Worm (Caenorhabditis elegans) whole organism, L2 larva: Measurements from ENCODE around the gene F48G7.13.
A peak's percentile ranks its signal among the peaks of the same experiment; 100 is the strongest.

Experiments
- C34F6.9 ChIP-seq: fragments of 150-350 bp; optimal IDR thresholded peaks from 2 replicates; lab custom pipeline; 2014; ENCODE audit warnings: missing biosample characterization, missing genetic modification characterization
- F13H6.1 ChIP-seq: sonication (generic microtip); optimal IDR thresholded peaks from 2 replicates; lab custom pipeline; 2016; ENCODE audit warnings: missing genetic modification characterization, missing compliant biosample characterization
- R02D3.7 ChIP-seq: fragments of 150-350 bp; optimal IDR thresholded peaks from 2 replicates; lab custom pipeline; 2014; ENCODE audit warnings: missing biosample characterization, missing genetic modification characterization
- Y55F3AM.14 ChIP-seq: fragments of 200-800 bp; sonication (Bioruptor generic); optimal IDR thresholded peaks from 2 replicates; lab custom pipeline; 2018; ENCODE audit warnings: mild to moderate bottlenecking, missing genetic modification characterization, missing compliant biosample characterization
- ZK546.5 ChIP-seq: sonication (generic microtip); optimal IDR thresholded peaks from 2 replicates; lab custom pipeline; 2017; ENCODE audit warnings: missing biosample characterization, missing genetic modification characterization
- alr-1 ChIP-seq: fragments of 150-350 bp; optimal IDR thresholded peaks from 2 replicates; lab custom pipeline; 2014; ENCODE audit warnings: missing biosample characterization, missing genetic modification characterization
- ama-1 ChIP-seq: fragments of 150-350 bp; optimal IDR thresholded peaks from 2 replicates; lab custom pipeline; 2018; ENCODE audit warnings: inconsistent platforms
- blmp-1 ChIP-seq: sonication (generic microtip); optimal IDR thresholded peaks from 2 replicates; lab custom pipeline; 2017; ENCODE audit warnings: missing genetic modification characterization, mild to moderate bottlenecking, missing compliant biosample characterization, antibody characterized with exemption, moderate library complexity; ENCODE audit not compliant: insufficient read depth
- ceh-16 ChIP-seq: fragments of 150-350 bp; optimal IDR thresholded peaks from 2 replicates; lab custom pipeline; 2014; ENCODE audit warnings: missing biosample characterization, missing genetic modification characterization
- crh-2 ChIP-seq: sonication (generic microtip); optimal IDR thresholded peaks from 2 replicates; lab custom pipeline; 2017; ENCODE audit warnings: missing biosample characterization, missing genetic modification characterization
- dmd-4 ChIP-seq: sonication (generic microtip); optimal IDR thresholded peaks from 2 replicates; lab custom pipeline; 2017; ENCODE audit warnings: missing biosample characterization, missing genetic modification characterization
- egl-27 ChIP-seq: sonication (generic microtip); optimal IDR thresholded peaks from 3 replicates; lab custom pipeline; 2017; ENCODE audit warnings: missing biosample characterization, missing genetic modification reagents, missing genetic modification characterization
- elt-1 ChIP-seq: fragments of 150-350 bp; optimal IDR thresholded peaks from 2 replicates; lab custom pipeline; 2014; ENCODE audit warnings: missing biosample characterization, missing genetic modification characterization
- elt-3 ChIP-seq: sonication (generic microtip); optimal IDR thresholded peaks from 2 replicates; lab custom pipeline; 2017; ENCODE audit warnings: missing biosample characterization, missing genetic modification characterization
- fos-1 ChIP-seq: fragments of 150-350 bp; optimal IDR thresholded peaks from 2 replicates; lab custom pipeline; 2014; ENCODE audit warnings: missing biosample characterization, missing genetic modification characterization
- gmeb-1 ChIP-seq: fragments of 150-350 bp; optimal IDR thresholded peaks from 2 replicates; lab custom pipeline; 2014; ENCODE audit warnings: missing biosample characterization, missing genetic modification characterization
- lin-11 ChIP-seq: fragments of 150-350 bp; sonication (generic microtip); optimal IDR thresholded peaks from 2 replicates; lab custom pipeline; 2014; ENCODE audit warnings: missing biosample characterization, missing genetic modification characterization, inconsistent platforms, mixed read lengths
- lsy-2 ChIP-seq, 2 experiments: fragments of 150-350 bp in 1 of 2; sonication (generic microtip) in 1 of 2; optimal IDR thresholded peaks; 2 replicates each; lab custom pipeline; 2014 to 2017; ENCODE audit warnings: missing biosample characterization in 2 of 2, missing genetic modification characterization in 2 of 2
- mbf-1 ChIP-seq: sonication (generic microtip); optimal IDR thresholded peaks from 2 replicates; lab custom pipeline; 2017; ENCODE audit warnings: missing biosample characterization, missing genetic modification characterization
- mdl-1 ChIP-seq, 2 experiments: fragments of 150-350 bp in 1 of 2; sonication (generic microtip) in 1 of 2; optimal IDR thresholded peaks; 2 replicates each; lab custom pipeline; 2017; ENCODE audit warnings: missing biosample characterization in 2 of 2, missing genetic modification characterization in 2 of 2
- nhr-11 ChIP-seq: fragments of 150-350 bp; optimal IDR thresholded peaks from 2 replicates; lab custom pipeline; 2014; ENCODE audit warnings: missing biosample characterization, missing genetic modification characterization
- nhr-12 ChIP-seq: fragments of 150-350 bp; optimal IDR thresholded peaks from 2 replicates; lab custom pipeline; 2014; ENCODE audit warnings: missing biosample characterization, missing genetic modification characterization
- nhr-129 ChIP-seq: fragments of 150-350 bp; optimal IDR thresholded peaks from 2 replicates; lab custom pipeline; 2014; ENCODE audit warnings: missing biosample characterization, missing genetic modification characterization
- nhr-23 ChIP-seq: fragments of 150-350 bp; optimal IDR thresholded peaks from 2 replicates; lab custom pipeline; 2014; ENCODE audit warnings: missing biosample characterization, missing genetic modification reagents, missing genetic modification characterization
- nhr-25 ChIP-seq: fragments of 150-350 bp; sonication (generic microtip); optimal IDR thresholded peaks from 3 replicates; lab custom pipeline; 2014; ENCODE audit warnings: missing biosample characterization, missing genetic modification characterization
- nhr-6 ChIP-seq: fragments of 150-350 bp; optimal IDR thresholded peaks from 2 replicates; lab custom pipeline; 2014; ENCODE audit warnings: missing biosample characterization, missing genetic modification characterization
- nhr-77 ChIP-seq: fragments of 150-350 bp; optimal IDR thresholded peaks from 2 replicates; lab custom pipeline; 2014; ENCODE audit warnings: missing biosample characterization, missing genetic modification characterization
- peb-1 ChIP-seq: fragments of 150-350 bp; optimal IDR thresholded peaks from 2 replicates; lab custom pipeline; 2014; ENCODE audit warnings: missing biosample characterization, missing genetic modification characterization
- sem-4 ChIP-seq: fragments of 150-350 bp; optimal IDR thresholded peaks from 2 replicates; lab custom pipeline; 2014; ENCODE audit warnings: missing biosample characterization, missing genetic modification reagents, missing genetic modification characterization
- sma-3 ChIP-seq: sonication (generic microtip); optimal IDR thresholded peaks from 2 replicates; lab custom pipeline; 2016; ENCODE audit warnings: missing genetic modification reagents, missing genetic modification characterization, missing compliant biosample characterization
- sma-9 ChIP-seq, 2 experiments: fragments of 150-350 bp in 1 of 2; sonication (generic microtip) in 1 of 2; optimal IDR thresholded peaks; 2 replicates each; lab custom pipeline; 2014 to 2016; ENCODE audit warnings: missing genetic modification characterization in 2 of 2, mild to moderate bottlenecking in 1 of 2, missing biosample characterization in 1 of 2, missing compliant biosample characterization in 1 of 2, missing genetic modification reagents in 1 of 2, moderate library complexity in 1 of 2
- snpc-4 ChIP-seq: fragments of 150-350 bp; optimal IDR thresholded peaks from 2 replicates; lab custom pipeline; 2014; ENCODE audit warnings: missing biosample characterization, missing genetic modification characterization
- unc-39 ChIP-seq: fragments of 150-350 bp; optimal IDR thresholded peaks from 2 replicates; lab custom pipeline; 2014; ENCODE audit warnings: missing biosample characterization, missing genetic modification characterization
- unc-55 ChIP-seq: fragments of 150-350 bp; sonication (generic microtip); optimal IDR thresholded peaks from 3 replicates; lab custom pipeline; 2014; ENCODE audit warnings: missing biosample characterization, missing genetic modification reagents, missing genetic modification characterization
- unc-62 ChIP-seq: fragments of 150-350 bp; optimal IDR thresholded peaks from 2 replicates; lab custom pipeline; 2014; ENCODE audit warnings: missing biosample characterization, missing genetic modification reagents, missing genetic modification characterization
- zag-1 ChIP-seq: fragments of 150-350 bp; optimal IDR thresholded peaks from 2 replicates; lab custom pipeline; 2014; ENCODE audit warnings: missing biosample characterization, missing genetic modification characterization

F48G7.13 gene

ce11 chrV:598626-599025 is 16.7 kb upstream of the F48G7.13 start:
- TF ChIP-seq dmd-4 (tag; lab: Kevin White, UChicago) (no peak), ama-1 (lab: Kevin White, UChicago) (no peak), unc-62 (no peak), nhr-6 (no peak), nhr-23 (no peak), nhr-129 (no peak), nhr-77 (tag; lab: Kevin White, UChicago) (no peak), mdl-1 (tag; optimal IDR thresholded peaks at IDR 0.05; lab: Kevin White, UChicago) (no peak), elt-3 (tag; lab: Kevin White, UChicago) (no peak), zag-1 (no peak)

- TF ChIP-seq F13H6.1 (tag; lab: Kevin White, UChicago) (no peak), snpc-4 (tag; lab: Kevin White, UChicago) (no peak), sma-9 (GFP tag; optimal IDR thresholded peaks at IDR 0.05; lab: Kevin White, UChicago) (peak; percentile 47), sma-9 (tag; optimal IDR thresholded peaks at IDR 0.05; lab: Kevin White, UChicago) (no peak), ceh-16 (tag; lab: Kevin White, UChicago) (peak; percentile 2)
Measured at ce11 chrV:599783-600182, 15.6 kb upstream of the F48G7.13 start.

- no peak for TF ChIP-seq blmp-1 (tag; lab: Kevin White, UChicago)
- no peak for TF ChIP-seq nhr-129
- TF ChIP-seq ceh-16 (tag; lab: Kevin White, UChicago): no peak
- no peak for TF ChIP-seq R02D3.7 (tag; lab: Kevin White, UChicago)
- no peak for TF ChIP-seq sma-9 (GFP tag; optimal IDR thresholded peaks at IDR 0.05; lab: Kevin White, UChicago)
- TF ChIP-seq sma-9 (tag; optimal IDR thresholded peaks at IDR 0.05; lab: Kevin White, UChicago): no peak
- no peak for TF ChIP-seq sma-3 (GFP tag; lab: Kevin White, UChicago)
Measured at ce11 chrV:600231-600630, 15.1 kb upstream of the F48G7.13 start, which contains the start of gene nhr-251. Gene nhr-251, plus strand, starts transcription at chrV:600531.

ce11 chrV:604105-604504 is 11.3 kb upstream of the F48G7.13 start, which contains the start of gene srlf-37:
Gene srlf-37, minus strand, starts transcription at chrV:604205.
- TF ChIP-seq gmeb-1: no peak
- TF ChIP-seq nhr-11 (tag; lab: Kevin White, UChicago): no peak
- TF ChIP-seq lin-11 (tag; lab: Kevin White, UChicago): no peak
- no peak for TF ChIP-seq R02D3.7 (tag; lab: Kevin White, UChicago)
- no peak for TF ChIP-seq F13H6.1 (tag; lab: Kevin White, UChicago)
- no peak for TF ChIP-seq peb-1 (tag; lab: Kevin White, UChicago)
- no peak for TF ChIP-seq mdl-1 (tag; optimal IDR thresholded peaks at IDR 0.05; lab: Kevin White, UChicago)
- TF ChIP-seq unc-55 (GFP tag; lab: Kevin White, UChicago): no peak
- no peak for TF ChIP-seq blmp-1 (tag; lab: Kevin White, UChicago)
- no peak for TF ChIP-seq mbf-1 (tag; lab: Kevin White, UChicago)
- no peak for TF ChIP-seq C34F6.9 (tag; lab: Kevin White, UChicago)
- TF ChIP-seq alr-1 (tag; lab: Kevin White, UChicago): no peak

- TF ChIP-seq elt-1 (tag; lab: Kevin White, UChicago) (no peak), crh-2 (no peak), unc-39 (tag; lab: Kevin White, UChicago) (no peak)
Measured at ce11 chrV:608844-609243, 6.5 kb upstream of the F48G7.13 start, which contains the start of gene srw-109. Gene srw-109, minus strand, starts transcription at chrV:608944.

ce11 chrV:609671-610070 is 5.7 kb upstream of the F48G7.13 start, which contains the start of gene srlf-36:
Gene srlf-36, minus strand, starts transcription at chrV:609771.
- no peak for TF ChIP-seq nhr-25
- TF ChIP-seq Y55F3AM.14 (GFP tag; lab: Kevin White, UChicago): no peak
- no peak for TF ChIP-seq ZK546.5 (tag; lab: Kevin White, UChicago)
- TF ChIP-seq lsy-2 (tag; optimal IDR thresholded peaks at IDR 0.05; lab: Kevin White, UChicago): no peak
- no peak for TF ChIP-seq nhr-23
- TF ChIP-seq unc-62: no peak
- no peak for TF ChIP-seq unc-55 (GFP tag; lab: Kevin White, UChicago)
- TF ChIP-seq egl-27 (tag; lab: Kevin White, UChicago): no peak
- no peak for TF ChIP-seq fos-1 (tag; lab: Kevin White, UChicago)
- TF ChIP-seq sem-4 (tag; lab: Kevin White, UChicago): no peak
- no peak for TF ChIP-seq dmd-4 (tag; lab: Kevin White, UChicago)
- no peak for TF ChIP-seq ama-1 (lab: Kevin White, UChicago)
- TF ChIP-seq C34F6.9 (tag; lab: Kevin White, UChicago): no peak
- TF ChIP-seq peb-1 (tag; lab: Kevin White, UChicago): no peak
- no peak for TF ChIP-seq nhr-12
- TF ChIP-seq nhr-6: no peak
- TF ChIP-seq F13H6.1 (tag; lab: Kevin White, UChicago): no peak
- no peak for TF ChIP-seq sma-3 (GFP tag; lab: Kevin White, UChicago)
